Fruit fly (Drosophila melanogaster) whole organism, embryonic: ENCODE results near the gene CG32425.

Experiments
- ATbp ChIP-seq: fragments of 200-800 bp; sonication (Bioruptor generic); optimal IDR thresholded peaks from 2 replicates; lab custom pipeline; 2017; ENCODE audit warnings: missing biosample characterization, mild to moderate bottlenecking, missing genetic modification characterization, missing genetic modification reagents
- Atf6 ChIP-seq: fragments of 200-800 bp; sonication (Bioruptor generic); IDR thresholded peaks from 2 replicates; pipeline ENCODE4 v1.3.6; 2022; ENCODE audit warnings: missing biosample characterization, missing genetic modification characterization
- Blimp-1 ChIP-seq: fragments of 200-800 bp; sonication (Bioruptor generic); optimal IDR thresholded peaks from 3 replicates; lab custom pipeline; 2018; ENCODE audit warnings: missing biosample characterization, missing genetic modification characterization, mild to moderate bottlenecking, moderate library complexity, missing genetic modification reagents
- CG1024 ChIP-seq: fragments of 200-800 bp; sonication (Bioruptor generic); IDR thresholded peaks from 2 replicates; pipeline ENCODE4 v1.3.6; 2022; ENCODE audit warnings: missing biosample characterization, missing genetic modification characterization
- CG11085 ChIP-seq: fragments of 200-800 bp; sonication (Bioruptor generic); IDR thresholded peaks from 2 replicates; pipeline ENCODE4 v1.3.6; 2022; ENCODE audit warnings: missing biosample characterization, missing genetic modification characterization
- CG11504 ChIP-seq: fragments of 200-800 bp; sonication (Bioruptor generic); optimal IDR thresholded peaks from 3 replicates; lab custom pipeline; 2019; ENCODE audit warnings: missing biosample characterization, mild to moderate bottlenecking, missing genetic modification characterization, moderate library complexity
- CG12391 ChIP-seq: fragments of 200-800 bp; sonication (Bioruptor generic); optimal IDR thresholded peaks from 3 replicates; lab custom pipeline; 2018; ENCODE audit warnings: missing biosample characterization, mild to moderate bottlenecking, missing genetic modification characterization, moderate library complexity
- CG14050 ChIP-seq: fragments of 200-800 bp; sonication (Bioruptor generic); IDR thresholded peaks from 3 replicates; pipeline ENCODE4 v1.3.6; 2022; ENCODE audit warnings: missing biosample characterization, missing genetic modification characterization
- CG15011 ChIP-seq: fragments of 200-800 bp; sonication (Bioruptor generic); optimal IDR thresholded peaks from 3 replicates; lab custom pipeline; 2018; ENCODE audit warnings: missing biosample characterization, mild to moderate bottlenecking, missing genetic modification characterization
- CG2678 ChIP-seq: fragments of 200-800 bp; sonication (Bioruptor generic); optimal IDR thresholded peaks from 3 replicates; lab custom pipeline; 2019; ENCODE audit warnings: missing biosample characterization, mild to moderate bottlenecking, missing genetic modification characterization, moderate library complexity
- CG30403 ChIP-seq: fragments of 200-800 bp; sonication (Bioruptor generic); optimal IDR thresholded peaks from 3 replicates; lab custom pipeline; 2016; ENCODE audit warnings: missing biosample characterization, missing genetic modification characterization
- CG31441 ChIP-seq: fragments of 200-800 bp; sonication (Bioruptor generic); IDR thresholded peaks from 2 replicates; pipeline ENCODE4 v1.3.6; 2022; ENCODE audit warnings: missing biosample characterization, missing genetic modification characterization
- CG6175 ChIP-seq: fragments of 200-800 bp; sonication (Bioruptor generic); IDR thresholded peaks from 3 replicates; pipeline ENCODE4 v1.3.6; 2022; ENCODE audit warnings: missing biosample characterization, missing genetic modification characterization
- CG7786 ChIP-seq: fragments of 200-800 bp; sonication (Bioruptor generic); optimal IDR thresholded peaks from 2 replicates; lab custom pipeline; 2016; ENCODE audit warnings: missing biosample characterization, missing genetic modification characterization
- CG8924 ChIP-seq: fragments of 200-800 bp; optimal IDR thresholded peaks from 3 replicates; lab custom pipeline; 2019; ENCODE audit warnings: missing biosample characterization, mild to moderate bottlenecking, missing genetic modification characterization, moderate library complexity
- CG9609 ChIP-seq: fragments of 200-800 bp; sonication (Bioruptor generic); optimal IDR thresholded peaks from 3 replicates; lab custom pipeline; 2016; ENCODE audit warnings: missing biosample characterization, missing genetic modification characterization
- CG9797 ChIP-seq: fragments of 200-800 bp; sonication (Bioruptor generic); optimal IDR thresholded peaks from 3 replicates; lab custom pipeline; 2018; ENCODE audit warnings: missing biosample characterization, mild to moderate bottlenecking, missing genetic modification characterization
- Ets65A ChIP-seq: fragments of 200-800 bp; sonication (Bioruptor generic); peaks from one replicate; lab custom pipeline; 2016; ENCODE audit warnings: missing biosample characterization, missing genetic modification characterization
- Lim3 ChIP-seq: fragments of 200-800 bp; sonication (Bioruptor generic); IDR thresholded peaks from 2 replicates; pipeline ENCODE4 v1.3.6; 2022; ENCODE audit warnings: missing biosample characterization, missing genetic modification characterization
- Mad ChIP-seq: fragments of 200-800 bp; sonication (Bioruptor generic); optimal IDR thresholded peaks from 2 replicates; lab custom pipeline; 2016; ENCODE audit warnings: missing biosample characterization, missing genetic modification characterization
- Rfx ChIP-seq: fragments of 200-800 bp; sonication (Bioruptor generic); IDR thresholded peaks from 2 replicates; pipeline ENCODE4 v1.3.6; 2022; ENCODE audit warnings: missing biosample characterization, missing genetic modification characterization
- Sox102F ChIP-seq: fragments of 200-800 bp; sonication (Bioruptor generic); optimal IDR thresholded peaks from 2 replicates; lab custom pipeline; 2018; ENCODE audit warnings: missing biosample characterization, mild to moderate bottlenecking, missing genetic modification characterization, moderate library complexity
- bcd ChIP-seq: fragments of 200-800 bp; sonication (Bioruptor generic); optimal IDR thresholded peaks from 2 replicates; lab custom pipeline; 2017; ENCODE audit warnings: missing biosample characterization, mild to moderate bottlenecking, missing genetic modification characterization
- croc ChIP-seq: fragments of 200-800 bp; sonication (Bioruptor generic); conservative IDR thresholded peaks from 3 replicates; pipeline ENCODE4 v1.3.6; 2022; ENCODE audit warnings: missing biosample characterization, missing genetic modification characterization
- da ChIP-seq: fragments of 200-800 bp; sonication (Bioruptor generic); optimal IDR thresholded peaks from 2 replicates; lab custom pipeline; 2016; ENCODE audit warnings: missing biosample characterization, missing genetic modification characterization
- dati ChIP-seq: fragments of 200-800 bp; sonication (Bioruptor generic); IDR thresholded peaks from 2 replicates; pipeline ENCODE4 v1.3.6; 2022; ENCODE audit warnings: missing biosample characterization, missing genetic modification characterization
- h ChIP-seq: fragments of >200 bp; optimal IDR thresholded peaks from 2 replicates; lab custom pipeline; 2017
- jigr1 ChIP-seq: fragments of 200-800 bp; sonication (Bioruptor generic); IDR thresholded peaks from 3 replicates; pipeline ENCODE4 v1.3.6; 2022; ENCODE audit warnings: missing biosample characterization, missing genetic modification characterization
- mld ChIP-seq: fragments of 200-800 bp; sonication (Bioruptor generic); IDR thresholded peaks from 3 replicates; pipeline ENCODE4 v1.3.6; 2022; ENCODE audit warnings: missing biosample characterization, missing genetic modification characterization; ENCODE audit not compliant: partially characterized antibody
- org-1 ChIP-seq: fragments of 200-800 bp; sonication (Bioruptor generic); optimal IDR thresholded peaks from 2 replicates; lab custom pipeline; 2017; ENCODE audit warnings: missing biosample characterization, missing genetic modification characterization
- peb ChIP-seq: fragments of 200-800 bp; sonication (Bioruptor generic); IDR thresholded peaks from 2 replicates; pipeline ENCODE4 v1.3.6; 2022; ENCODE audit warnings: missing biosample characterization, missing genetic modification characterization
- sc ChIP-seq, 3 experiments: fragments of >200 bp in 2 of 3; fragments of 200-800 bp in 1 of 3; sonication (Bioruptor generic) in 1 of 3; optimal IDR thresholded peaks; 2 replicates in 2 of 3; 3 replicates in 1 of 3; lab custom pipeline; 2017; ENCODE audit warnings: mild to moderate bottlenecking in 1 of 3, missing biosample characterization in 1 of 3, missing genetic modification characterization in 1 of 3, missing genetic modification reagents in 1 of 3
- sens ChIP-seq: fragments of 200-800 bp; sonication (Bioruptor generic); peaks from one replicate; lab custom pipeline; 2016; ENCODE audit warnings: missing biosample characterization, missing genetic modification characterization
- toy ChIP-seq: fragments of 200-800 bp; sonication (Bioruptor generic); IDR thresholded peaks from 2 replicates; pipeline ENCODE4 v1.3.6; 2022; ENCODE audit warnings: missing biosample characterization, missing genetic modification characterization
- wek ChIP-seq: fragments of 200-800 bp; sonication (Bioruptor generic); optimal IDR thresholded peaks from 3 replicates; lab custom pipeline; 2018; ENCODE audit warnings: missing biosample characterization, mild to moderate bottlenecking, missing genetic modification characterization, moderate library complexity

CG32425 gene

dm6 chr3L:20556371-20556770, 59.2 kb downstream of the CG32425 start (continued):
- no peak for TF ChIP-seq Atf6
- no peak for TF ChIP-seq bcd (GFP tag; lab: Kevin White, UChicago)
- no peak for TF ChIP-seq CG9609
- no peak for TF ChIP-seq CG30403 (GFP tag; lab: Kevin White, UChicago)
- no peak for TF ChIP-seq CG1024 (GFP tag; lab: Robert Waterston, UW)
- peak; percentile 42 for TF ChIP-seq CG11504 (tag; lab: Kevin White, UChicago)
- TF ChIP-seq CG2678 (tag; lab: Kevin White, UChicago): peak; percentile 9
- no peak for TF ChIP-seq toy (GFP tag; lab: Robert Waterston, UW)
- no peak for TF ChIP-seq org-1
- peak; percentile 47 for TF ChIP-seq Ets65A (GFP tag; lab: Kevin White, UChicago)
- TF ChIP-seq Blimp-1 (GFP tag; lab: Kevin White, UChicago): peak; percentile 21
- no peak for TF ChIP-seq CG9797 (GFP tag; lab: Kevin White, UChicago)
- TF ChIP-seq Rfx (GFP tag; lab: Robert Waterston, UW): no peak
- TF ChIP-seq CG14050 (GFP tag; lab: Robert Waterston, UW): no peak
- no peak for TF ChIP-seq Lim3
- no peak for TF ChIP-seq CG11085
- 0 out of 2 replicates have a peak, but pooled peaks have one; percentile 15 for TF ChIP-seq CG31441 (GFP tag; lab: Robert Waterston, UW)
- TF ChIP-seq CG8924 (tag; lab: Kevin White, UChicago): no peak
- no peak for TF ChIP-seq CG12391
- TF ChIP-seq CG7786 (GFP tag; lab: Kevin White, UChicago): no peak
- TF ChIP-seq CG6175 (GFP tag; lab: Robert Waterston, UW): no peak
- no peak for TF ChIP-seq h
- TF ChIP-seq mld (GFP tag; lab: Robert Waterston, UW): no peak
- TF ChIP-seq wek (GFP tag; lab: Kevin White, UChicago): no peak
- no peak for TF ChIP-seq jigr1 (GFP tag; lab: Robert Waterston, UW)
- TF ChIP-seq CG15011 (GFP tag; lab: Kevin White, UChicago): no peak
- no peak for TF ChIP-seq da
- TF ChIP-seq Mad (GFP tag; lab: Kevin White, UChicago): no peak
- no peak for TF ChIP-seq croc

dm6 chr3L:20557065-20557464, 59.9 kb downstream of the CG32425 start:
- no peak for TF ChIP-seq dati
- no peak for TF ChIP-seq ATbp (GFP tag; lab: Kevin White, UChicago)
- no peak for TF ChIP-seq sc (optimal IDR thresholded peaks at IDR 0.05; lab: Kevin White, UChicago)
- TF ChIP-seq sc (GFP tag; optimal IDR thresholded peaks at IDR 0.05; lab: Kevin White, UChicago): no peak

- TF ChIP-seq sens (GFP tag; lab: Kevin White, UChicago) (peak; percentile 42), Sox102F (peak; percentile 12), peb (no peak)
- TF ChIP-seq, all 482 proteins: peak for 2
Observed at dm6 chr3L:20562649-20563048, 65.5 kb downstream of the CG32425 start.
